Worm (Caenorhabditis elegans) whole organism, young adult: ENCODE data around the gene nsph-3.1.

ENCODE experiments used
- F33H1.4 ChIP-seq: fragments of 200-800 bp; sonication (Bioruptor generic); IDR thresholded peaks from 2 replicates; pipeline ENCODE4 v1.3.6; 2022; ENCODE audit warnings: missing genetic modification reagents, missing genetic modification characterization, missing compliant biosample characterization
- F37B4.10 ChIP-seq: fragments of 200-800 bp; sonication (Bioruptor generic); IDR thresholded peaks from 2 replicates; pipeline ENCODE4 v1.3.6; 2022; ENCODE audit warnings: missing genetic modification characterization, missing compliant biosample characterization
- F39B2.1 ChIP-seq: fragments of 200-800 bp; sonication (Bioruptor generic); IDR thresholded peaks from 2 replicates; pipeline ENCODE4 v1.3.6; 2022; ENCODE audit warnings: missing genetic modification reagents, missing genetic modification characterization, missing compliant biosample characterization
- F57A8.1 ChIP-seq: fragments of 200-800 bp; sonication (Bioruptor generic); optimal IDR thresholded peaks from 2 replicates; lab custom pipeline; 2018; ENCODE audit warnings: mild to moderate bottlenecking, missing genetic modification characterization, moderate library complexity, missing compliant biosample characterization
- T07F8.4 ChIP-seq: sonication (generic microtip); optimal IDR thresholded peaks from 2 replicates; lab custom pipeline; 2016; ENCODE audit warnings: mild to moderate bottlenecking, missing genetic modification characterization, moderate library complexity, missing compliant biosample characterization
- T26A5.8 ChIP-seq: sonication (generic microtip); optimal IDR thresholded peaks from 2 replicates; lab custom pipeline; 2016; ENCODE audit warnings: missing genetic modification characterization, missing compliant biosample characterization
- Y56A3A.18 ChIP-seq: fragments of 200-800 bp; sonication (Bioruptor generic); IDR thresholded peaks from 2 replicates; pipeline ENCODE4 v1.3.6; 2022; ENCODE audit warnings: missing genetic modification reagents, missing genetic modification characterization, missing compliant biosample characterization
- Y67H2A.10 ChIP-seq: fragments of 200-800 bp; sonication (Bioruptor generic); conservative IDR thresholded peaks from 2 replicates; pipeline ENCODE4 v1.3.6; 2022; ENCODE audit warnings: missing genetic modification reagents, missing genetic modification characterization, missing compliant biosample characterization
- Y79H2A.3 ChIP-seq: fragments of 200-800 bp; sonication (Bioruptor generic); conservative IDR thresholded peaks from 2 replicates; pipeline ENCODE4 v1.3.6; 2022; ENCODE audit warnings: missing genetic modification reagents, missing genetic modification characterization, missing compliant biosample characterization
- Y95B8A.8 ChIP-seq: fragments of 200-800 bp; sonication (Bioruptor generic); IDR thresholded peaks from 2 replicates; pipeline ENCODE4 v1.3.6; 2022; ENCODE audit warnings: missing genetic modification reagents, missing genetic modification characterization, missing compliant biosample characterization
- akir-1 ChIP-seq: fragments of 200-800 bp; sonication (Bioruptor generic); optimal IDR thresholded peaks from 2 replicates; lab custom pipeline; 2018; ENCODE audit warnings: mild to moderate bottlenecking, missing genetic modification characterization, moderate library complexity, missing compliant biosample characterization
- atf-7 ChIP-seq: sonication (generic microtip); optimal IDR thresholded peaks from 2 replicates; lab custom pipeline; 2017; ENCODE audit warnings: mild to moderate bottlenecking, missing genetic modification characterization, missing compliant biosample characterization
- athp-1 ChIP-seq: sonication (generic microtip); optimal IDR thresholded peaks from 2 replicates; lab custom pipeline; 2017; ENCODE audit warnings: mild to moderate bottlenecking, missing genetic modification characterization, missing compliant biosample characterization
- ceh-100 ChIP-seq: fragments of 200-800 bp; sonication (Bioruptor generic); IDR thresholded peaks from 2 replicates; pipeline ENCODE4 v1.3.6; 2022; ENCODE audit warnings: missing genetic modification reagents, missing genetic modification characterization, missing compliant biosample characterization
- dpff-1 ChIP-seq: sonication (generic microtip); optimal IDR thresholded peaks from 2 replicates; lab custom pipeline; 2017; ENCODE audit warnings: mild to moderate bottlenecking, missing genetic modification characterization, missing compliant biosample characterization
- dpl-1 ChIP-seq: fragments of 150-350 bp; optimal IDR thresholded peaks from 2 replicates; lab custom pipeline; 2014; ENCODE audit warnings: missing biosample characterization, missing genetic modification reagents, missing genetic modification characterization
- egl-18 ChIP-seq: fragments of 200-800 bp; sonication (Bioruptor generic); IDR thresholded peaks from 2 replicates; pipeline ENCODE4 v1.3.6; 2022; ENCODE audit warnings: missing genetic modification reagents, missing genetic modification characterization, missing compliant biosample characterization
- egl-44 ChIP-seq: fragments of 200-800 bp; sonication (Bioruptor generic); IDR thresholded peaks from 2 replicates; pipeline ENCODE4 v1.3.6; 2022; ENCODE audit warnings: missing genetic modification reagents, missing genetic modification characterization, missing compliant biosample characterization
- egrh-3 ChIP-seq: fragments of 200-800 bp; sonication (Bioruptor generic); IDR thresholded peaks from 2 replicates; pipeline ENCODE4 v1.3.6; 2022; ENCODE audit warnings: missing genetic modification reagents, missing genetic modification characterization, missing compliant biosample characterization
- hlh-12 ChIP-seq: sonication (generic microtip); optimal IDR thresholded peaks from 2 replicates; lab custom pipeline; 2016; ENCODE audit warnings: missing genetic modification characterization, missing compliant biosample characterization
- hmg-20 ChIP-seq: fragments of 200-800 bp; sonication (Bioruptor generic); IDR thresholded peaks from 2 replicates; pipeline ENCODE4 v1.3.6; 2022; ENCODE audit warnings: missing genetic modification reagents, missing genetic modification characterization, missing compliant biosample characterization
- hrde-1 ChIP-seq: sonication (generic microtip); optimal IDR thresholded peaks from 2 replicates; lab custom pipeline; 2016; ENCODE audit warnings: missing genetic modification characterization, mild to moderate bottlenecking, missing compliant biosample characterization, moderate library complexity, missing genotype, missing genetic modification reagents, borderline replicate concordance
- hsf-1 ChIP-seq: fragments of 200-800 bp; sonication (Bioruptor generic); IDR thresholded peaks from 2 replicates; pipeline ENCODE4 v1.3.6; 2022; ENCODE audit warnings: missing genetic modification reagents, missing genetic modification characterization, missing compliant biosample characterization
- lag-1 ChIP-seq: fragments of 200-800 bp; sonication (Bioruptor generic); IDR thresholded peaks from 2 replicates; pipeline ENCODE4 v1.3.6; 2022; ENCODE audit warnings: missing genetic modification reagents, missing genetic modification characterization, missing compliant biosample characterization
- lin-35 ChIP-seq, 3 experiments: fragments of 150-350 bp in 2 of 3; sonication (generic microtip) in 1 of 3; optimal IDR thresholded peaks; 2 replicates each; lab custom pipeline; 2014 to 2018; ENCODE audit warnings: missing biosample characterization in 3 of 3, missing genetic modification characterization in 3 of 3, missing genetic modification reagents in 3 of 3
- lin-40 ChIP-seq: sonication (generic microtip); optimal IDR thresholded peaks from 2 replicates; lab custom pipeline; 2016; ENCODE audit warnings: missing genetic modification characterization, mild to moderate bottlenecking, missing compliant biosample characterization, missing genotype, missing genetic modification reagents
- madf-6 ChIP-seq: fragments of 200-800 bp; sonication (Bioruptor generic); IDR thresholded peaks from 2 replicates; pipeline ENCODE4 v1.3.6; 2022; ENCODE audit warnings: missing genetic modification reagents, missing genetic modification characterization, missing compliant biosample characterization
- mcd-1 ChIP-seq: fragments of 200-800 bp; sonication (Bioruptor generic); IDR thresholded peaks from 2 replicates; pipeline ENCODE4 v1.3.6; 2022; ENCODE audit warnings: missing genetic modification reagents, missing genetic modification characterization, missing compliant biosample characterization
- nfya-1 ChIP-seq: sonication (generic microtip); optimal IDR thresholded peaks from 2 replicates; lab custom pipeline; 2017; ENCODE audit warnings: antibody characterized with exemption, missing compliant biosample characterization, missing genetic modification characterization, borderline replicate concordance; ENCODE audit not compliant: insufficient read depth
- nfya-2 ChIP-seq: fragments of 200-800 bp; sonication (Bioruptor generic); IDR thresholded peaks from 2 replicates; pipeline ENCODE4 v1.3.6; 2022; ENCODE audit warnings: missing genetic modification reagents, missing genetic modification characterization, missing compliant biosample characterization
- nhr-120 ChIP-seq: fragments of 200-800 bp; sonication (Bioruptor generic); IDR thresholded peaks from 2 replicates; pipeline ENCODE4 v1.3.6; 2022; ENCODE audit warnings: missing genetic modification characterization, missing compliant biosample characterization
- nhr-80 ChIP-seq: sonication (generic microtip); optimal IDR thresholded peaks from 2 replicates; lab custom pipeline; 2016; ENCODE audit warnings: missing genetic modification characterization, missing compliant biosample characterization
- pbrm-1 ChIP-seq: fragments of 200-800 bp; sonication (Bioruptor generic); IDR thresholded peaks from 2 replicates; pipeline ENCODE4 v1.3.6; 2022; ENCODE audit warnings: missing genetic modification reagents, missing genetic modification characterization, missing compliant biosample characterization
- pha-4 ChIP-seq: fragments of 150-350 bp; sonication (generic microtip); optimal IDR thresholded peaks from 2 replicates; lab custom pipeline; 2014; ENCODE audit warnings: missing biosample characterization, missing genetic modification reagents, missing genetic modification characterization
- repo-1 ChIP-seq: sonication (generic microtip); optimal IDR thresholded peaks from 2 replicates; lab custom pipeline; 2017; ENCODE audit warnings: mild to moderate bottlenecking, missing genetic modification characterization, missing compliant biosample characterization
- snpc-4 ChIP-seq, 5 experiments: fragments of 150-350 bp in 1 of 5; sonication (generic microtip) in 4 of 5; optimal IDR thresholded peaks; 2 replicates each; lab custom pipeline; 2014 to 2018; ENCODE audit warnings: missing genetic modification characterization in 5 of 5, missing biosample characterization in 3 of 5, antibody characterized with exemption in 2 of 5, mild to moderate bottlenecking in 2 of 5, missing compliant biosample characterization in 2 of 5, missing genotype in 2 of 5, moderate library complexity in 2 of 5, missing genetic modification reagents in 1 of 5
- somi-1 ChIP-seq: fragments of 200-800 bp; sonication (Bioruptor generic); optimal IDR thresholded peaks from 2 replicates; lab custom pipeline; 2018; ENCODE audit warnings: mild to moderate bottlenecking, missing genetic modification characterization, missing compliant biosample characterization
- tbx-9 ChIP-seq: sonication (generic microtip); optimal IDR thresholded peaks from 2 replicates; lab custom pipeline; 2016; ENCODE audit warnings: borderline replicate concordance, missing genetic modification characterization, inconsistent platforms, missing compliant biosample characterization
- unc-130 ChIP-seq: sonication (generic microtip); optimal IDR thresholded peaks from 2 replicates; lab custom pipeline; 2016; ENCODE audit warnings: missing genetic modification reagents, missing genetic modification characterization, missing compliant biosample characterization
- zfh-2 ChIP-seq: fragments of 200-800 bp; sonication (Bioruptor generic); conservative IDR thresholded peaks from 2 replicates; pipeline ENCODE4 v1.3.6; 2022; ENCODE audit warnings: missing genetic modification reagents, missing genetic modification characterization, missing compliant biosample characterization
- zim-3 ChIP-seq: sonication (generic microtip); optimal IDR thresholded peaks from 2 replicates; lab custom pipeline; 2017; ENCODE audit warnings: mild to moderate bottlenecking, missing genetic modification characterization, moderate library complexity, missing compliant biosample characterization
- ztf-22 ChIP-seq: fragments of 200-800 bp; sonication (Bioruptor generic); optimal IDR thresholded peaks from 2 replicates; lab custom pipeline; 2018; ENCODE audit warnings: mild to moderate bottlenecking, missing genetic modification characterization, moderate library complexity, missing compliant biosample characterization
- ztf-3 ChIP-seq: fragments of 200-800 bp; sonication (Bioruptor generic); optimal IDR thresholded peaks from 2 replicates; lab custom pipeline; 2018; ENCODE audit warnings: mild to moderate bottlenecking, missing genetic modification characterization, missing compliant biosample characterization

nsph-3.1 gene

ce11 chrIV:10915388-10915787 is 34.2 kb upstream of the nsph-3.1 start, which contains the start of gene ZK593.3:
TSS of gene ZK593.3 (plus strand) at chrIV:10915688.
- peak; percentile 4 for TF ChIP-seq nhr-80 (tag; lab: Kevin White, UChicago)
- TF ChIP-seq hlh-12 (tag; lab: Kevin White, UChicago) = no peak

DNA sequence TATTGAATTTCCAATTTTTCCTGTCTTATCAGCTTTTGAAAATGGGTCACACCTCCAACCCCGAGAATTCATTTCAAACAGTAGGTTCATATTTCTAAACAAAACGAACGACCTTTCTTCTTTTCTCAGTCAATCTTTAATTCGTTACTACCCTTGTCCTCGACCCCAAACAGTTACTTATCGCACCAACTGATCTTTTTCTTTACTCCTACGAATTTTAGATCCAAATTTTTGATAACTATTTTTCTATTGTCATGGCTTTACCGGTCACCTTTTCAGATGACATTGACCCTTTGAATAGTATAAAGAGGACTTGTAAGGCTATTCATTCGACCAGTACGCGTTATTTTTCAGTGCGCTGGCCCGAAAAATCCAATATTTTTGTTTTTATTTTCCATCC is 33.5 kb upstream of the nsph-3.1 start:
- TF ChIP-seq nhr-80 (tag; lab: Kevin White, UChicago) = no peak
- TF ChIP-seq, all 124 proteins: peak for 0

ce11 chrIV:10918877-10919560 is 30.6 kb upstream of the nsph-3.1 start:
- TF ChIP-seq hrde-1 (tag; lab: Kevin White, UChicago) (no peak), somi-1 (GFP tag; lab: Kevin White, UChicago) (peak; percentile 38), F33H1.4 (peak; percentile 92), lag-1 (GFP tag; lab: Robert Waterston, UW) (no peak), hmg-20 (no peak), pha-4 (tag; lab: Kevin White, UChicago) (no peak), zim-3 (tag; lab: Kevin White, UChicago) (no peak), T26A5.8 (tag; lab: Kevin White, UChicago) (no peak), athp-1 (tag; lab: Kevin White, UChicago) (no peak), F57A8.1 (GFP tag; lab: Kevin White, UChicago) (no peak), ztf-22 (GFP tag; lab: Kevin White, UChicago) (no peak), egrh-3 (GFP tag; lab: Robert Waterston, UW) (no peak), mcd-1 (peak; percentile 81), egl-44 (GFP tag; lab: Robert Waterston, UW) (no peak), nfya-2 (GFP tag; lab: Robert Waterston, UW) (no peak), lin-40 (peak; percentile 75), ceh-100 (GFP tag; lab: Robert Waterston, UW) (no peak), repo-1 (tag; lab: Kevin White, UChicago) (no peak), pbrm-1 (0 out of 2 replicates have a peak, but pooled peaks have one; percentile 32), snpc-4 (GFP tag; optimal IDR thresholded peaks at IDR 0.05; lab: Kevin White, UChicago) (no peak), snpc-4 (tag; optimal IDR thresholded peaks at IDR 0.05; lab: Kevin White, UChicago) (peak in 3 of 4 experiments; percentile 29 to 65 (median 39)), atf-7 (no peak), nhr-80 (tag; lab: Kevin White, UChicago) (peak; percentile 83), unc-130 (GFP tag; lab: Kevin White, UChicago) (no peak), Y79H2A.3 (GFP tag; lab: Robert Waterston, UW) (no peak), madf-6 (GFP tag; lab: Robert Waterston, UW) (peak; percentile 96), T07F8.4 (tag; lab: Kevin White, UChicago) (no peak), dpff-1 (tag; lab: Kevin White, UChicago) (no peak), zfh-2 (peak; percentile 85), egl-18 (GFP tag; lab: Robert Waterston, UW) (no peak), nfya-1 (tag; lab: Kevin White, UChicago) (no peak), dpl-1 (no peak), tbx-9 (tag; lab: Kevin White, UChicago) (no peak), ztf-3 (GFP tag; lab: Kevin White, UChicago) (no peak), F37B4.10 (no peak), akir-1 (GFP tag; lab: Kevin White, UChicago) (no peak), Y56A3A.18 (no peak), lin-35 (GFP tag; optimal IDR thresholded peaks at IDR 0.05; lab: Kevin White, UChicago) (peak in 1 of 3 experiments; percentile 28), hsf-1 (no peak), nhr-120 (GFP tag; lab: Robert Waterston, UW) (no peak), Y67H2A.10 (GFP tag; lab: Robert Waterston, UW) (no peak), F39B2.1 (GFP tag; lab: Robert Waterston, UW) (no peak), Y95B8A.8 (GFP tag; lab: Robert Waterston, UW) (no peak)
